Worm (Caenorhabditis elegans) whole organism, L4 larva: ENCODE data around the gene cest-9.1.

Experiments
- ZK546.5 ChIP-seq, 2 experiments: sonication (generic microtip); optimal IDR thresholded peaks; 2 replicates each; lab custom pipeline; 2017; ENCODE audit warnings: missing biosample characterization in 2 of 2, missing genetic modification characterization in 2 of 2
- ceh-28 ChIP-seq: fragments of 150-350 bp; optimal IDR thresholded peaks from 2 replicates; lab custom pipeline; 2014; ENCODE audit warnings: missing biosample characterization, missing genetic modification reagents, missing genetic modification characterization
- fos-1 ChIP-seq: fragments of 150-350 bp; optimal IDR thresholded peaks from 2 replicates; lab custom pipeline; 2014; ENCODE audit warnings: missing biosample characterization, missing genetic modification characterization
- jun-1 ChIP-seq: fragments of 150-350 bp; optimal IDR thresholded peaks from 2 replicates; lab custom pipeline; 2014; ENCODE audit warnings: missing biosample characterization, missing genetic modification reagents, missing genetic modification characterization
- madf-9 ChIP-seq: fragments of 200-800 bp; sonication (Bioruptor generic); conservative IDR thresholded peaks from 2 replicates; pipeline ENCODE4 v1.3.6; 2022; ENCODE audit warnings: missing genetic modification reagents, missing genetic modification characterization, missing compliant biosample characterization
- nhr-11 ChIP-seq: fragments of 150-350 bp; optimal IDR thresholded peaks from 2 replicates; lab custom pipeline; 2014; ENCODE audit warnings: missing biosample characterization, missing genetic modification characterization
- nhr-237 ChIP-seq: sonication (generic microtip); optimal IDR thresholded peaks from 2 replicates; lab custom pipeline; 2017; ENCODE audit warnings: missing biosample characterization, missing genetic modification characterization
- skn-1 ChIP-seq: fragments of 150-350 bp; optimal IDR thresholded peaks from 2 replicates; lab custom pipeline; 2014; ENCODE audit warnings: missing biosample characterization, missing genetic modification characterization
- snpc-4 ChIP-seq: fragments of 150-350 bp; optimal IDR thresholded peaks from 2 replicates; lab custom pipeline; 2014; ENCODE audit warnings: missing biosample characterization, missing genetic modification characterization
- unc-39 ChIP-seq: sonication (generic microtip); optimal IDR thresholded peaks from 2 replicates; lab custom pipeline; 2017; ENCODE audit warnings: missing biosample characterization, missing genetic modification characterization
- unc-62 ChIP-seq, 3 experiments: fragments of 150-350 bp in 1 of 3; sonication (generic microtip); optimal IDR thresholded peaks in 2 of 3; peaks in 1 of 3; 1 replicate in 1 of 3; 2 replicates in 2 of 3; lab custom pipeline; 2014 to 2017; ENCODE audit warnings: missing biosample characterization in 3 of 3, missing genetic modification characterization in 3 of 3, missing genetic modification reagents in 3 of 3, missing genotype in 1 of 3
- zip-11 ChIP-seq: fragments of 200-800 bp; sonication (Bioruptor generic); IDR thresholded peaks from 2 replicates; pipeline ENCODE4 v1.3.6; 2022; ENCODE audit warnings: missing genetic modification characterization, missing compliant biosample characterization

ce11 chrX:12179817-12180384 is 46.1 kb upstream of the cest-9.1 start:
- TF ChIP-seq madf-9 (no peak), ceh-28 (no peak), unc-39 (tag; lab: Kevin White, UChicago) (no peak), unc-62 (GFP tag; optimal IDR thresholded peaks at IDR 0.05 in 1 of 2; lab: Kevin White, UChicago) (no peak), unc-62 (tag; optimal IDR thresholded peaks at IDR 0.05; lab: Kevin White, UChicago) (no peak), zip-11 (GFP tag; lab: Robert Waterston, UW) (no peak), fos-1 (tag; lab: Kevin White, UChicago) (no peak), nhr-11 (tag; lab: Kevin White, UChicago) (no peak), snpc-4 (tag; lab: Kevin White, UChicago) (no peak), jun-1 (tag; lab: Kevin White, UChicago) (no peak), ZK546.5 (tag; optimal IDR thresholded peaks at IDR 0.05; lab: Kevin White, UChicago) (no peak), nhr-237 (no peak), skn-1 (tag; lab: Kevin White, UChicago) (no peak)
